Worm (Caenorhabditis elegans): ENCODE measurements around the gene catp-8.

The catp-8 gene

DNA sequence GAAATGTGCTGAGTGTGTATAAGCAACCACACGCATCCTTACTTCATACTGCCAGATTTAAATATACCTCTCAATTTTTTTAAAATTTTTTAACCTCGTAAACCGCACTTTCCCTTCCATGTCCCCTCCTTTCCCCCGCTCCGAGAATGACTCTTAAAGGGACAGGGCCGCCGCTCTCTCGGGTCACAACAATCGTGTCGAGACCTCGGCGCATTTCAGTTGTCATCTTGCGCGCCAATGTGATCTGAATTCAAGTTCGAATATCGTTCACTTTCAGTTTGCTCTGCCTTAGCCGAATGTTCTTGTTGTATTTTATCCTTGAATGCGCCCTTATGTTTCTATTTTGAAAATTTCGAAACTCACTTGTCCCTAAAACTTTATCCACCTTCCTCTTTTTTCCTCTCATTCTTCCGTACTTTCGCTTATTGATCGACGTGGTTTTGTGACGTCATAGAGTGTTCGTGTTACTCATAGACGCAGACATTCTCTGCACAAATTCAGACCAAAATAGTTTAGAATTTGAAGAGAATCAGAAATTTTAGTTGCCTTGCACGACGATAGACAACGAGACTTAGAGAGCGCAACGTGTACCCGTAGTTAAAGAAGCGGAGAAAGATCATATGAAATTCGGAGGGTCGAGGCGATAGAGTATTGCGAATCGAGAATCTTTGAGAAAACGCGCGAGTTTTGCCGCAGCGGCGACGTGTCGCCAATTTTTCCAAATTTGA is 43.3 kb upstream of the catp-8 start:
- TF ChIP-seq K11D2.4 (GFP tag; IDR thresholded peaks at IDR 0.05) (no peak), mcd-1 (GFP tag; IDR thresholded peaks at IDR 0.05) (peak; percentile 20; the same call in 1 of the 2 replicates), ztf-28 (GFP tag; IDR thresholded peaks at IDR 0.05) (no peak), nhr-80 (tag; optimal IDR thresholded peaks at IDR 0.05) (peak; percentile 20), lin-35 (GFP tag; optimal IDR thresholded peaks at IDR 0.05) (peak in 1 of 3 experiments; percentile 60), dox-1 (GFP tag; IDR thresholded peaks at IDR 0.05) (peak; percentile 29; the same call in 1 of the 2 replicates), B0035.1 (tag; optimal IDR thresholded peaks at IDR 0.05) (no peak), fkh-3 (tag; optimal IDR thresholded peaks at IDR 0.05) (no peak), F52B5.7 (tag; optimal IDR thresholded peaks at IDR 0.05) (no peak), ztf-26 (tag; optimal IDR thresholded peaks at IDR 0.05) (peak; percentile 10), ceh-79 (tag; optimal IDR thresholded peaks at IDR 0.05) (no peak), ztf-25 (GFP tag; IDR thresholded peaks at IDR 0.05) (0 out of 2 replicates have a peak, but pooled peaks have one; percentile 11), ama-1 (optimal IDR thresholded peaks at IDR 0.05) (no peak), ama-1 (GFP tag; optimal IDR thresholded peaks at IDR 0.05) (no peak), F49E8.2 (tag; optimal IDR thresholded peaks at IDR 0.05; ENCODE audit: insufficient read depth) (no peak), ztf-18 (tag; optimal IDR thresholded peaks at IDR 0.05) (no peak), hrde-1 (tag; optimal IDR thresholded peaks at IDR 0.05; ENCODE audit: borderline replicate concordance) (no peak), ccch-3 (GFP tag; optimal IDR thresholded peaks at IDR 0.05) (no peak), let-607 (tag; optimal IDR thresholded peaks at IDR 0.05) (peak; percentile 42 to 78), ceh-27 (GFP tag; optimal IDR thresholded peaks at IDR 0.05) (no peak), chd-7 (tag; optimal IDR thresholded peaks at IDR 0.05) (no peak), F23B12.7 (tag; optimal IDR thresholded peaks at IDR 0.05; ENCODE audit: insufficient read depth) (no peak), rpc-1 (optimal IDR thresholded peaks at IDR 0.05) (no peak), rpc-1 (tag; optimal IDR thresholded peaks at IDR 0.05) (no peak), him-1 (tag; optimal IDR thresholded peaks at IDR 0.05) (no peak), lin-26 (GFP tag; IDR thresholded peaks at IDR 0.05) (peak; percentile 62; the same call in 1 of the 2 replicates), let-526 (GFP tag; IDR thresholded peaks at IDR 0.05) (no peak), hmg-1.2 (GFP tag; IDR thresholded peaks at IDR 0.05) (peak; percentile 92), ztf-22 (GFP tag; optimal IDR thresholded peaks at IDR 0.05) (no peak), hmg-20 (GFP tag; IDR thresholded peaks at IDR 0.05) (no peak), mxl-1 (tag; optimal IDR thresholded peaks at IDR 0.05) (no peak), B0336.3 (GFP tag; IDR thresholded peaks at IDR 0.05) (peak; percentile 73), hsf-1 (GFP tag; IDR thresholded peaks at IDR 0.05) (0 out of 2 replicates have a peak, but pooled peaks have one; percentile 48), F37B4.10 (GFP tag; IDR thresholded peaks at IDR 0.05) (0 out of 2 replicates have a peak, but pooled peaks have one; percentile 60), cebp-1 (GFP tag; IDR thresholded peaks at IDR 0.05) (no peak), cebp-1 (tag; optimal IDR thresholded peaks at IDR 0.05) (peak; percentile 75), ZK185.1 (tag; optimal IDR thresholded peaks at IDR 0.05; ENCODE audit: poor library complexity, severe bottlenecking) (no peak), F39B2.1 (GFP tag; IDR thresholded peaks at IDR 0.05) (no peak), ets-4 (GFP tag; optimal IDR thresholded peaks at IDR 0.05) (no peak), Y67H2A.10 (GFP tag; conservative IDR thresholded peaks at IDR 0.05) (no peak), Y53G8AR.9 (GFP tag; conservative IDR thresholded peaks at IDR 0.05) (no peak; the same call in 1 of the 2 replicates), nhr-27 (tag; optimal IDR thresholded peaks at IDR 0.05) (no peak), aptf-3 (GFP tag; IDR thresholded peaks at IDR 0.05) (no peak), F57A8.1 (GFP tag; optimal IDR thresholded peaks at IDR 0.05) (no peak), F10E7.11 (tag; optimal IDR thresholded peaks at IDR 0.05) (no peak), mes-4 (tag; optimal IDR thresholded peaks at IDR 0.05) (no peak), hlh-26 (GFP tag; conservative IDR thresholded peaks at IDR 0.05) (no peak), madf-3 (GFP tag; IDR thresholded peaks at IDR 0.05) (0 out of 2 replicates have a peak, but pooled peaks have one; percentile 18)

Measured in whole organism, young adult.